Worm (Caenorhabditis elegans) whole organism, L1 larva: ENCODE results near the gene Y51H7C.10.

ENCODE experiments used
- egl-27 ChIP-seq, 2 experiments: fragments of 150-350 bp in 1 of 2; sonication (generic microtip); optimal IDR thresholded peaks; 3 replicates each; lab custom pipeline; 2017 to 2018; ENCODE audit warnings: missing biosample characterization in 2 of 2, missing genetic modification characterization in 2 of 2, missing genetic modification reagents in 2 of 2
- lin-13 ChIP-seq: fragments of 150-350 bp; optimal IDR thresholded peaks from 2 replicates; lab custom pipeline; 2014; ENCODE audit warnings: missing biosample characterization, missing genetic modification reagents, missing genetic modification characterization

DNA sequence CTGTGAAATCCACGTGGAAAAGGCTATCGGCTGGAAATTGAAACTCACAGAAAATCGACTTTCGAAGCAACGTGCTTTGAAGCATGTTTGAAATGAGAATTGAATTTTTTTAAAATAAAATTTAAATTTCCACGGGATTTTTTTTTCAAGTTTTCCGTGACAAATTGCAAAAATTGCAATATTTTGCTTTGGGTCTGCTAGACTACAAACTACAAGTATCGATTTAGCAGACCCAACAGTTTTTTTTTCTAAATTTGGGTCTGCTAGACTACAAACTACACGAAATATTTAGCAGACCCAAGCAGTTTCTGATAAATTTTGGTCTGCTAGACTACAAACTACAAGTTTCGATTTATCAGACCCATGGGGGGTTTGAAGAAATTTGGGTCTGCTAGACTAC is 12.2 kb downstream of the Y51H7C.10 start, which contains the start of gene Y51H7C.9:
- TF ChIP-seq lin-13 (GFP tag; lab: Kevin White, UChicago) (no peak), egl-27 (tag; optimal IDR thresholded peaks at IDR 0.05; lab: Kevin White, UChicago) (no peak)
